Worm (Caenorhabditis elegans) whole organism, young adult: Measurements from ENCODE around the gene fic-1.

Experiments
- C06A6.2 ChIP-seq: fragments of 200-800 bp; sonication (Bioruptor generic); conservative IDR thresholded peaks from 2 replicates; pipeline ENCODE4 v1.3.6; 2022; ENCODE audit warnings: missing genetic modification characterization, missing compliant biosample characterization
- F23B12.7 ChIP-seq: sonication (generic microtip); optimal IDR thresholded peaks from 2 replicates; lab custom pipeline; 2017; ENCODE audit warnings: missing genetic modification characterization, mild to moderate bottlenecking, missing compliant biosample characterization, antibody characterized with exemption, moderate library complexity; ENCODE audit not compliant: insufficient read depth
- F33H1.4 ChIP-seq: fragments of 200-800 bp; sonication (Bioruptor generic); IDR thresholded peaks from 2 replicates; pipeline ENCODE4 v1.3.6; 2022; ENCODE audit warnings: missing genetic modification reagents, missing genetic modification characterization, missing compliant biosample characterization
- F49E8.2 ChIP-seq: sonication (generic microtip); optimal IDR thresholded peaks from 3 replicates; lab custom pipeline; 2017; ENCODE audit warnings: missing genetic modification characterization, mild to moderate bottlenecking, missing compliant biosample characterization, antibody characterized with exemption, moderate library complexity; ENCODE audit not compliant: insufficient read depth
- Y79H2A.3 ChIP-seq: fragments of 200-800 bp; sonication (Bioruptor generic); conservative IDR thresholded peaks from 2 replicates; pipeline ENCODE4 v1.3.6; 2022; ENCODE audit warnings: missing genetic modification reagents, missing genetic modification characterization, missing compliant biosample characterization
- Y95B8A.8 ChIP-seq: fragments of 200-800 bp; sonication (Bioruptor generic); IDR thresholded peaks from 2 replicates; pipeline ENCODE4 v1.3.6; 2022; ENCODE audit warnings: missing genetic modification reagents, missing genetic modification characterization, missing compliant biosample characterization
- aptf-3 ChIP-seq: fragments of 200-800 bp; sonication (Bioruptor generic); IDR thresholded peaks from 2 replicates; pipeline ENCODE4 v1.3.6; 2022; ENCODE audit warnings: missing genetic modification characterization, missing compliant biosample characterization
- athp-1 ChIP-seq: sonication (generic microtip); optimal IDR thresholded peaks from 2 replicates; lab custom pipeline; 2017; ENCODE audit warnings: mild to moderate bottlenecking, missing genetic modification characterization, missing compliant biosample characterization
- attf-3 ChIP-seq: fragments of 200-800 bp; sonication (Bioruptor generic); conservative IDR thresholded peaks from 2 replicates; pipeline ENCODE4 v1.3.6; 2022; ENCODE audit warnings: missing genetic modification reagents, missing genetic modification characterization, missing compliant biosample characterization
- bed-1 ChIP-seq: fragments of 200-800 bp; sonication (Bioruptor generic); IDR thresholded peaks from 2 replicates; pipeline ENCODE4 v1.3.6; 2022; ENCODE audit warnings: missing genetic modification reagents, missing genetic modification characterization, missing compliant biosample characterization
- bed-2 ChIP-seq: fragments of 200-800 bp; sonication (Bioruptor generic); IDR thresholded peaks from 2 replicates; pipeline ENCODE4 v1.3.6; 2022; ENCODE audit warnings: missing genetic modification reagents, missing genetic modification characterization, missing compliant biosample characterization
- ccch-3 ChIP-seq: fragments of 200-800 bp; sonication (Bioruptor generic); optimal IDR thresholded peaks from 2 replicates; lab custom pipeline; 2018; ENCODE audit warnings: mild to moderate bottlenecking, missing genetic modification characterization, missing compliant biosample characterization
- cebp-1 ChIP-seq, 2 experiments: fragments of 200-800 bp in 1 of 2; sonication (Bioruptor generic) in 1 of 2; sonication (generic microtip) in 1 of 2; IDR thresholded peaks in 1 of 2; optimal IDR thresholded peaks in 1 of 2; 2 replicates each; pipeline versions ENCODE4 v1.3.6 to Lab custom; 2017 to 2022; ENCODE audit warnings: missing compliant biosample characterization in 2 of 2, missing genetic modification characterization in 2 of 2, mild to moderate bottlenecking in 1 of 2, missing genetic modification reagents in 1 of 2, moderate library complexity in 1 of 2
- cebp-2 ChIP-seq: fragments of 200-800 bp; sonication (Bioruptor generic); IDR thresholded peaks from 2 replicates; pipeline ENCODE4 v1.3.6; 2022; ENCODE audit warnings: missing genetic modification characterization, missing compliant biosample characterization
- ceh-40 ChIP-seq: fragments of 200-800 bp; sonication (Bioruptor generic); IDR thresholded peaks from 2 replicates; pipeline ENCODE4 v1.3.6; 2022; ENCODE audit warnings: missing genetic modification characterization, missing compliant biosample characterization
- ceh-58 ChIP-seq: fragments of 200-800 bp; sonication (Bioruptor generic); IDR thresholded peaks from 2 replicates; pipeline ENCODE4 v1.3.6; 2022; ENCODE audit warnings: missing genetic modification characterization, missing compliant biosample characterization
- die-1 ChIP-seq: sonication (generic microtip); optimal IDR thresholded peaks from 2 replicates; lab custom pipeline; 2016; ENCODE audit warnings: missing genotype, mild to moderate bottlenecking, missing genetic modification characterization, missing compliant biosample characterization
- dpl-1 ChIP-seq: fragments of 150-350 bp; optimal IDR thresholded peaks from 2 replicates; lab custom pipeline; 2014; ENCODE audit warnings: missing biosample characterization, missing genetic modification reagents, missing genetic modification characterization
- egl-18 ChIP-seq: fragments of 200-800 bp; sonication (Bioruptor generic); IDR thresholded peaks from 2 replicates; pipeline ENCODE4 v1.3.6; 2022; ENCODE audit warnings: missing genetic modification reagents, missing genetic modification characterization, missing compliant biosample characterization
- ekl-4 ChIP-seq: fragments of 200-800 bp; sonication (Bioruptor generic); IDR thresholded peaks from 2 replicates; pipeline ENCODE4 v1.3.6; 2022; ENCODE audit warnings: missing genetic modification reagents, missing genetic modification characterization, missing compliant biosample characterization
- ets-4 ChIP-seq: fragments of 200-800 bp; sonication (Bioruptor generic); optimal IDR thresholded peaks from 2 replicates; lab custom pipeline; 2018; ENCODE audit warnings: mild to moderate bottlenecking, missing genetic modification characterization, missing compliant biosample characterization
- him-1 ChIP-seq: sonication (generic microtip); optimal IDR thresholded peaks from 2 replicates; lab custom pipeline; 2016; ENCODE audit warnings: missing genotype, missing genetic modification reagents, missing genetic modification characterization, missing compliant biosample characterization
- hlh-12 ChIP-seq: sonication (generic microtip); optimal IDR thresholded peaks from 2 replicates; lab custom pipeline; 2016; ENCODE audit warnings: missing genetic modification characterization, missing compliant biosample characterization
- hlh-26 ChIP-seq: fragments of 200-800 bp; sonication (Bioruptor generic); conservative IDR thresholded peaks from 2 replicates; pipeline ENCODE4 v1.3.6; 2022; ENCODE audit warnings: missing genetic modification reagents, missing genetic modification characterization, missing compliant biosample characterization
- hmg-20 ChIP-seq: fragments of 200-800 bp; sonication (Bioruptor generic); IDR thresholded peaks from 2 replicates; pipeline ENCODE4 v1.3.6; 2022; ENCODE audit warnings: missing genetic modification reagents, missing genetic modification characterization, missing compliant biosample characterization
- hsf-1 ChIP-seq: fragments of 200-800 bp; sonication (Bioruptor generic); IDR thresholded peaks from 2 replicates; pipeline ENCODE4 v1.3.6; 2022; ENCODE audit warnings: missing genetic modification reagents, missing genetic modification characterization, missing compliant biosample characterization
- lin-26 ChIP-seq: fragments of 200-800 bp; sonication (Bioruptor generic); IDR thresholded peaks from 2 replicates; pipeline ENCODE4 v1.3.6; 2022; ENCODE audit warnings: missing genetic modification reagents, missing genetic modification characterization, missing compliant biosample characterization
- lin-35 ChIP-seq, 3 experiments: fragments of 150-350 bp in 2 of 3; sonication (generic microtip) in 1 of 3; optimal IDR thresholded peaks; 2 replicates each; lab custom pipeline; 2014 to 2018; ENCODE audit warnings: missing biosample characterization in 3 of 3, missing genetic modification characterization in 3 of 3, missing genetic modification reagents in 3 of 3
- lin-54 ChIP-seq: fragments of 200-800 bp; sonication (Bioruptor generic); optimal IDR thresholded peaks from 2 replicates; lab custom pipeline; 2018; ENCODE audit warnings: mild to moderate bottlenecking, missing genetic modification characterization, missing compliant biosample characterization
- lir-1 ChIP-seq: fragments of 200-800 bp; sonication (Bioruptor generic); conservative IDR thresholded peaks from 2 replicates; pipeline ENCODE4 v1.3.6; 2022; ENCODE audit warnings: missing genetic modification reagents, missing genetic modification characterization, missing compliant biosample characterization
- lsl-1 ChIP-seq: fragments of 200-800 bp; sonication (Bioruptor generic); optimal IDR thresholded peaks from 2 replicates; lab custom pipeline; 2018; ENCODE audit warnings: mild to moderate bottlenecking, missing genetic modification characterization, moderate library complexity, missing compliant biosample characterization
- madf-10 ChIP-seq: sonication (generic microtip); optimal IDR thresholded peaks from 2 replicates; lab custom pipeline; 2016; ENCODE audit warnings: mild to moderate bottlenecking, missing genetic modification characterization, missing compliant biosample characterization
- mes-4 ChIP-seq: sonication (generic microtip); optimal IDR thresholded peaks from 2 replicates; lab custom pipeline; 2016; ENCODE audit warnings: missing genotype, missing genetic modification characterization, missing compliant biosample characterization
- mxl-1 ChIP-seq: sonication (generic microtip); optimal IDR thresholded peaks from 2 replicates; lab custom pipeline; 2016; ENCODE audit warnings: missing genetic modification characterization, missing compliant biosample characterization
- nfya-1 ChIP-seq: sonication (generic microtip); optimal IDR thresholded peaks from 2 replicates; lab custom pipeline; 2017; ENCODE audit warnings: antibody characterized with exemption, missing compliant biosample characterization, missing genetic modification characterization, borderline replicate concordance; ENCODE audit not compliant: insufficient read depth
- nhr-120 ChIP-seq: fragments of 200-800 bp; sonication (Bioruptor generic); IDR thresholded peaks from 2 replicates; pipeline ENCODE4 v1.3.6; 2022; ENCODE audit warnings: missing genetic modification characterization, missing compliant biosample characterization
- repo-1 ChIP-seq: sonication (generic microtip); optimal IDR thresholded peaks from 2 replicates; lab custom pipeline; 2017; ENCODE audit warnings: mild to moderate bottlenecking, missing genetic modification characterization, missing compliant biosample characterization
- rpc-1 ChIP-seq, 2 experiments: fragments of 150-350 bp in 1 of 2; sonication (generic microtip) in 1 of 2; optimal IDR thresholded peaks; 2 replicates each; lab custom pipeline; 2014 to 2018; ENCODE audit warnings: missing biosample characterization in 1 of 2, missing genetic modification characterization in 1 of 2, missing genetic modification reagents in 1 of 2, missing genotype in 1 of 2
- sea-2 ChIP-seq: fragments of 200-800 bp; sonication (Bioruptor generic); IDR thresholded peaks from 2 replicates; pipeline ENCODE4 v1.3.6; 2022; ENCODE audit warnings: missing genetic modification characterization, missing compliant biosample characterization
- snpc-4 ChIP-seq, 5 experiments: fragments of 150-350 bp in 1 of 5; sonication (generic microtip) in 4 of 5; optimal IDR thresholded peaks; 2 replicates each; lab custom pipeline; 2014 to 2018; ENCODE audit warnings: missing genetic modification characterization in 5 of 5, missing biosample characterization in 3 of 5, antibody characterized with exemption in 2 of 5, mild to moderate bottlenecking in 2 of 5, missing compliant biosample characterization in 2 of 5, missing genotype in 2 of 5, moderate library complexity in 2 of 5, missing genetic modification reagents in 1 of 5
- sptf-2 ChIP-seq: fragments of 200-800 bp; sonication (Bioruptor generic); optimal IDR thresholded peaks from 2 replicates; lab custom pipeline; 2018; ENCODE audit warnings: mild to moderate bottlenecking, missing genetic modification characterization, missing compliant biosample characterization
- tbx-9 ChIP-seq: sonication (generic microtip); optimal IDR thresholded peaks from 2 replicates; lab custom pipeline; 2016; ENCODE audit warnings: borderline replicate concordance, missing genetic modification characterization, inconsistent platforms, missing compliant biosample characterization
- xnd-1 ChIP-seq: sonication (generic microtip); optimal IDR thresholded peaks from 2 replicates; lab custom pipeline; 2016; ENCODE audit warnings: missing genotype, missing genetic modification reagents, missing genetic modification characterization, missing compliant biosample characterization
- zfh-2 ChIP-seq: fragments of 200-800 bp; sonication (Bioruptor generic); conservative IDR thresholded peaks from 2 replicates; pipeline ENCODE4 v1.3.6; 2022; ENCODE audit warnings: missing genetic modification reagents, missing genetic modification characterization, missing compliant biosample characterization
- ztf-22 ChIP-seq: fragments of 200-800 bp; sonication (Bioruptor generic); optimal IDR thresholded peaks from 2 replicates; lab custom pipeline; 2018; ENCODE audit warnings: mild to moderate bottlenecking, missing genetic modification characterization, moderate library complexity, missing compliant biosample characterization
- ztf-26 ChIP-seq: sonication (generic microtip); optimal IDR thresholded peaks from 2 replicates; lab custom pipeline; 2017; ENCODE audit warnings: missing genetic modification characterization, missing compliant biosample characterization

fic-1 gene

ce11 chrIV:10935853-10936491 lies 1.3 kb upstream of the fic-1 start, which contains the start of gene lgg-2 (continued):
- TF ChIP-seq zfh-2 (peak; percentile 75), egl-18 (GFP tag; lab: Robert Waterston, UW) (no peak), nhr-120 (no peak), hlh-26 (GFP tag; lab: Robert Waterston, UW) (no peak), athp-1 (no peak), die-1 (tag; lab: Kevin White, UChicago) (peak; percentile 21), rpc-1 (optimal IDR thresholded peaks at IDR 0.05; lab: Kevin White, UChicago) (peak; percentile 5), rpc-1 (tag; optimal IDR thresholded peaks at IDR 0.05; lab: Kevin White, UChicago) (no peak), hlh-12 (tag; lab: Kevin White, UChicago) (no peak), bed-2 (GFP tag; lab: Robert Waterston, UW) (no peak), ztf-26 (tag; lab: Kevin White, UChicago) (peak; percentile 84), lir-1 (GFP tag; lab: Robert Waterston, UW) (0 out of 2 replicates have a peak, but pooled peaks have one; percentile 7), sptf-2 (GFP tag; lab: Kevin White, UChicago) (no peak), him-1 (no peak), Y79H2A.3 (GFP tag; lab: Robert Waterston, UW) (no peak), mes-4 (tag; lab: Kevin White, UChicago) (no peak), cebp-2 (GFP tag; lab: Robert Waterston, UW) (no peak), tbx-9 (tag; lab: Kevin White, UChicago) (no peak), lsl-1 (GFP tag; lab: Kevin White, UChicago) (no peak), C06A6.2 (GFP tag; lab: Robert Waterston, UW) (peak; percentile 90), hmg-20 (GFP tag; lab: Robert Waterston, UW) (0 out of 2 replicates have a peak, but pooled peaks have one; percentile 30), ceh-40 (GFP tag; lab: Robert Waterston, UW) (no peak), hsf-1 (no peak), mxl-1 (tag; lab: Kevin White, UChicago) (peak; percentile 23), ets-4 (GFP tag; lab: Kevin White, UChicago) (peak; percentile 48), cebp-1 (GFP tag; IDR thresholded peaks at IDR 0.05; lab: Robert Waterston, UW) (peak; percentile 44; the same call in 1 of the 2 replicates), cebp-1 (tag; optimal IDR thresholded peaks at IDR 0.05; lab: Kevin White, UChicago) (peak; percentile 92), F23B12.7 (tag; lab: Kevin White, UChicago) (no peak), dpl-1 (GFP tag; lab: Kevin White, UChicago) (no peak), F49E8.2 (tag; lab: Kevin White, UChicago) (no peak), attf-3 (GFP tag; lab: Robert Waterston, UW) (peak; percentile 31; the same call in 1 of the 2 replicates), aptf-3 (GFP tag; lab: Robert Waterston, UW) (no peak), repo-1 (tag; lab: Kevin White, UChicago) (peak; percentile 47), snpc-4 (GFP tag; optimal IDR thresholded peaks at IDR 0.05; lab: Kevin White, UChicago) (no peak), snpc-4 (tag; optimal IDR thresholded peaks at IDR 0.05; lab: Kevin White, UChicago) (peak in 3 of 4 experiments; percentile 25 to 71 (median 67)), lin-26 (GFP tag; lab: Robert Waterston, UW) (peak; percentile 52; the same call in 1 of the 2 replicates), bed-1 (GFP tag; lab: Robert Waterston, UW) (no peak), lin-54 (peak; percentile 81), lin-35 (GFP tag; optimal IDR thresholded peaks at IDR 0.05; lab: Kevin White, UChicago) (peak in 2 of 3 experiments; percentile 31 to 92), sea-2 (no peak), madf-10 (tag; lab: Kevin White, UChicago) (peak; percentile 85), ccch-3 (GFP tag; lab: Kevin White, UChicago) (no peak), ceh-58 (no peak), ztf-22 (GFP tag; lab: Kevin White, UChicago) (peak; percentile 87), ekl-4 (GFP tag; lab: Robert Waterston, UW) (peak; percentile 90), Y95B8A.8 (GFP tag; lab: Robert Waterston, UW) (peak; percentile 76), F33H1.4 (GFP tag; lab: Robert Waterston, UW) (peak; percentile 32), xnd-1 (tag; lab: Kevin White, UChicago) (no peak), nfya-1 (tag; lab: Kevin White, UChicago) (no peak)
